Fruit fly (Drosophila melanogaster) whole organism, wandering third instar larva: ENCODE data around the gene Pfas.

ENCODE experiments used
- Abd-B ChIP-seq: fragments of >200 bp; optimal IDR thresholded peaks from 2 replicates; lab custom pipeline; 2017; ENCODE audit warnings: missing biosample characterization, missing genetic modification characterization
- CG32264 ChIP-seq: fragments of 200-800 bp; sonication (Bioruptor generic); optimal IDR thresholded peaks from 2 replicates; lab custom pipeline; 2016; ENCODE audit warnings: missing biosample characterization, missing genetic modification characterization
- CG9705 ChIP-seq: fragments of 200-800 bp; sonication (Bioruptor generic); optimal IDR thresholded peaks from 2 replicates; lab custom pipeline; 2018; ENCODE audit warnings: missing biosample characterization, mild to moderate bottlenecking, missing genetic modification characterization
- CrebA ChIP-seq: fragments of 200-800 bp; sonication (Bioruptor generic); optimal IDR thresholded peaks from 2 replicates; lab custom pipeline; 2016; ENCODE audit warnings: missing biosample characterization, mild to moderate bottlenecking, missing genetic modification characterization, borderline replicate concordance
- Dfd ChIP-seq: fragments of >200 bp; optimal IDR thresholded peaks from 2 replicates; lab custom pipeline; 2017; ENCODE audit warnings: missing biosample characterization, missing genetic modification characterization
- Dif ChIP-seq: fragments of 200-275, 200-300 bp; sonication (Bioruptor generic); optimal IDR thresholded peaks from 2 replicates; lab custom pipeline; 2018; ENCODE audit warnings: missing biosample characterization, missing genetic modification characterization; ENCODE audit not compliant: partially characterized antibody
- HLH106 ChIP-seq: fragments of 200-800 bp; optimal IDR thresholded peaks from 3 replicates; lab custom pipeline; 2019; ENCODE audit warnings: missing biosample characterization, mild to moderate bottlenecking, missing genetic modification characterization, moderate library complexity
- Hnf4 ChIP-seq: fragments of 200-800 bp; sonication (Bioruptor generic); optimal IDR thresholded peaks from 2 replicates; lab custom pipeline; 2016; ENCODE audit warnings: missing biosample characterization, mild to moderate bottlenecking, missing genetic modification characterization
- Hr78 ChIP-seq: fragments of >200 bp; optimal IDR thresholded peaks from 2 replicates; lab custom pipeline; 2017; ENCODE audit warnings: missing biosample characterization, missing genetic modification characterization
- Hr83 ChIP-seq: fragments of 200-300 bp; sonication (Bioruptor generic); optimal IDR thresholded peaks from 2 replicates; lab custom pipeline; 2016; ENCODE audit warnings: missing biosample characterization, mild to moderate bottlenecking, missing genetic modification characterization, moderate library complexity; ENCODE audit not compliant: poor library complexity, severe bottlenecking
- Jra ChIP-seq: sonication (Bioruptor generic); optimal IDR thresholded peaks from 2 replicates; lab custom pipeline; 2016; ENCODE audit warnings: missing biosample characterization, missing genetic modification characterization
- Mio ChIP-seq: sonication (Bioruptor generic); optimal IDR thresholded peaks from 2 replicates; lab custom pipeline; 2016; ENCODE audit warnings: missing biosample characterization, missing genetic modification characterization
- Myc ChIP-seq: fragments of >200 bp; optimal IDR thresholded peaks from 2 replicates; lab custom pipeline; 2017
- N ChIP-seq: fragments of >200 bp; optimal IDR thresholded peaks from 2 replicates; lab custom pipeline; 2018; ENCODE audit warnings: missing biosample characterization, missing external identifiers, missing genetic modification characterization
- OdsH ChIP-seq: fragments of 200-800 bp; sonication (Bioruptor generic); optimal IDR thresholded peaks from 2 replicates; lab custom pipeline; 2016; ENCODE audit warnings: missing biosample characterization, mild to moderate bottlenecking, missing genetic modification characterization
- Rel ChIP-seq, 2 experiments: fragments of 200-800 bp; sonication (Bioruptor generic) in 1 of 2; optimal IDR thresholded peaks; 2 replicates in 1 of 2; 3 replicates in 1 of 2; lab custom pipeline; 2016 to 2019; ENCODE audit warnings: mild to moderate bottlenecking in 2 of 2, missing biosample characterization in 2 of 2, missing genetic modification characterization in 2 of 2, moderate library complexity in 1 of 2
- Sp1 ChIP-seq: fragments of 200-800 bp; sonication (Bioruptor generic); optimal IDR thresholded peaks from 3 replicates; lab custom pipeline; 2019; ENCODE audit warnings: missing biosample characterization, mild to moderate bottlenecking, missing genetic modification characterization, moderate library complexity
- Vsx2 ChIP-seq: fragments of 200-300, 225-300 bp; sonication (Bioruptor generic); optimal IDR thresholded peaks from 2 replicates; lab custom pipeline; 2018; ENCODE audit warnings: missing biosample characterization, missing genetic modification characterization; ENCODE audit not compliant: partially characterized antibody
- br ChIP-seq: fragments of 200-800 bp; sonication (Bioruptor generic); optimal IDR thresholded peaks from 2 replicates; lab custom pipeline; 2016; ENCODE audit warnings: missing biosample characterization, missing genetic modification characterization
- brk ChIP-seq: fragments of 200-800 bp; sonication (Bioruptor generic); optimal IDR thresholded peaks from 2 replicates; lab custom pipeline; 2016; ENCODE audit warnings: missing biosample characterization, mild to moderate bottlenecking, missing genetic modification characterization
- dl ChIP-seq, 2 experiments: fragments of 175-275, 200-275 bp in 1 of 2; fragments of 200-275 bp in 1 of 2; sonication (Bioruptor generic); optimal IDR thresholded peaks; lab custom pipeline; 2018; ENCODE audit warnings: mild to moderate bottlenecking in 2 of 2, missing biosample characterization in 2 of 2, missing genetic modification characterization in 2 of 2, moderate library complexity in 2 of 2; ENCODE audit not compliant: partially characterized antibody in 2 of 2, insufficient read depth in 1 of 2
- dmrt93B ChIP-seq: fragments of 200-800 bp; sonication (Bioruptor generic); optimal IDR thresholded peaks from 2 replicates; lab custom pipeline; 2018; ENCODE audit warnings: missing biosample characterization, mild to moderate bottlenecking, missing genetic modification characterization
- ey ChIP-seq: fragments of 200-800 bp; sonication (Bioruptor generic); optimal IDR thresholded peaks from 2 replicates; lab custom pipeline; 2016; ENCODE audit warnings: missing biosample characterization, missing genetic modification characterization
- foxo ChIP-seq, 2 experiments: fragments of 200-800 bp; sonication (Bioruptor generic); optimal IDR thresholded peaks; 2 replicates in 1 of 2; 3 replicates in 1 of 2; lab custom pipeline; 2016 to 2017; ENCODE audit warnings: missing biosample characterization in 2 of 2, missing genetic modification characterization in 2 of 2
- fru ChIP-seq: fragments of 200-800 bp; sonication (Bioruptor generic); optimal IDR thresholded peaks from 3 replicates; lab custom pipeline; 2016; ENCODE audit warnings: missing biosample characterization, mild to moderate bottlenecking, missing genetic modification characterization
- h ChIP-seq: fragments of 200-800 bp; sonication (Bioruptor generic); optimal IDR thresholded peaks from 3 replicates; lab custom pipeline; 2016; ENCODE audit warnings: missing biosample characterization, mild to moderate bottlenecking, missing genetic modification characterization
- jim ChIP-seq: fragments of 175-275, 200-325 bp; sonication (Bioruptor generic); optimal IDR thresholded peaks from 2 replicates; lab custom pipeline; 2016; ENCODE audit warnings: missing biosample characterization, mild to moderate bottlenecking, missing genetic modification characterization
- lola ChIP-seq: fragments of >200 bp; optimal IDR thresholded peaks from 2 replicates; lab custom pipeline; 2017; ENCODE audit warnings: missing biosample characterization, missing genetic modification characterization
- pan ChIP-seq: fragments of >200 bp; optimal IDR thresholded peaks from 2 replicates; lab custom pipeline; 2017
- psq ChIP-seq: fragments of 200-800 bp; sonication (Bioruptor generic); optimal IDR thresholded peaks from 3 replicates; lab custom pipeline; 2017; ENCODE audit warnings: missing biosample characterization, mild to moderate bottlenecking, missing genetic modification characterization, moderate library complexity
- rgr ChIP-seq: fragments of 200-800 bp; sonication (Bioruptor generic); optimal IDR thresholded peaks from 3 replicates; lab custom pipeline; 2016; ENCODE audit warnings: missing biosample characterization, mild to moderate bottlenecking, missing genetic modification characterization
- sage ChIP-seq: fragments of 200-800 bp; sonication (Bioruptor generic); optimal IDR thresholded peaks from 2 replicates; lab custom pipeline; 2016; ENCODE audit warnings: missing biosample characterization, mild to moderate bottlenecking, missing genetic modification characterization
- sv ChIP-seq: fragments of 200-800 bp; sonication (Bioruptor generic); optimal IDR thresholded peaks from 3 replicates; lab custom pipeline; 2016; ENCODE audit warnings: missing biosample characterization, missing genetic modification characterization
- tai ChIP-seq: sonication (Bioruptor generic); optimal IDR thresholded peaks from 2 replicates; lab custom pipeline; 2016; ENCODE audit warnings: missing biosample characterization, missing genetic modification characterization
- usp ChIP-seq: fragments of >200 bp; optimal IDR thresholded peaks from 2 replicates; lab custom pipeline; 2017; ENCODE audit warnings: missing biosample characterization, missing genetic modification characterization
- woc ChIP-seq: sonication (Bioruptor generic); optimal IDR thresholded peaks from 2 replicates; lab custom pipeline; 2016; ENCODE audit warnings: missing biosample characterization, mild to moderate bottlenecking, missing genetic modification characterization

Gene Pfas

dm6 chr2L:6045972-6046718 is at the start of gene Pfas:
Pfas (minus strand) TSS chr2L:6046050.
- TF ChIP-seq dmrt93B (GFP tag; lab: Kevin White, UChicago) (no peak), CrebA (GFP tag; lab: Kevin White, UChicago) (no peak), Sp1 (GFP tag; lab: Kevin White, UChicago) (peak; percentile 70), Dfd (GFP tag; lab: Kevin White, UChicago) (no peak), pan (lab: Kevin White, UChicago) (no peak), psq (GFP tag; lab: Kevin White, UChicago) (peak; percentile 57), N (GFP tag; lab: Kevin White, UChicago) (no peak), CG9705 (peak; percentile 54), Hnf4 (no peak), lola (no peak), Mio (GFP tag; lab: Kevin White, UChicago) (no peak), fru (GFP tag; lab: Kevin White, UChicago) (peak; percentile 80), Jra (GFP tag; lab: Kevin White, UChicago) (no peak), jim (GFP tag; lab: Kevin White, UChicago) (no peak), Hr83 (GFP tag; lab: Kevin White, UChicago) (no peak), brk (GFP tag; lab: Kevin White, UChicago) (no peak), sage (no peak), OdsH (GFP tag; lab: Kevin White, UChicago) (peak; percentile 65), dl (GFP tag; optimal IDR thresholded peaks at IDR 0.05; lab: Kevin White, UChicago; ENCODE audit: insufficient read depth in 1 of 2, partially characterized antibody in 2 of 2) (no peak), CG32264 (GFP tag; lab: Kevin White, UChicago) (peak; percentile 52), rgr (GFP tag; lab: Kevin White, UChicago) (peak; percentile 68), Abd-B (GFP tag; lab: Kevin White, UChicago) (no peak), Rel (GFP tag; optimal IDR thresholded peaks at IDR 0.05; lab: Kevin White, UChicago) (no peak), Rel (tag; optimal IDR thresholded peaks at IDR 0.05; lab: Kevin White, UChicago) (peak; percentile 88), h (GFP tag; lab: Kevin White, UChicago) (peak; percentile 76), foxo (GFP tag; optimal IDR thresholded peaks at IDR 0.05; lab: Kevin White, UChicago) (peak in 1 of 2 experiments; percentile 74), ey (GFP tag; lab: Kevin White, UChicago) (peak; percentile 66), Hr78 (GFP tag; lab: Kevin White, UChicago) (no peak), HLH106 (tag; lab: Kevin White, UChicago) (peak; percentile 66), woc (peak; percentile 54), Dif (GFP tag; lab: Kevin White, UChicago) (no peak), Myc (lab: Kevin White, UChicago) (peak; percentile 83), sv (GFP tag; lab: Kevin White, UChicago) (peak; percentile 19), br (GFP tag; lab: Kevin White, UChicago) (peak; percentile 82)

dm6 chr2L:6092300-6092699 is 46.5 kb upstream of the Pfas start:
- TF ChIP-seq lola, result no peak
- no peak for TF ChIP-seq Hr83 (GFP tag; lab: Kevin White, UChicago)
- no peak for TF ChIP-seq jim (GFP tag; lab: Kevin White, UChicago)
- TF ChIP-seq dmrt93B (GFP tag; lab: Kevin White, UChicago), result no peak
- TF ChIP-seq ey (GFP tag; lab: Kevin White, UChicago), result no peak
- no peak for TF ChIP-seq sage
- no peak for TF ChIP-seq foxo (GFP tag; optimal IDR thresholded peaks at IDR 0.05; lab: Kevin White, UChicago)
- no peak for TF ChIP-seq br (GFP tag; lab: Kevin White, UChicago)
- no peak for TF ChIP-seq usp (GFP tag; lab: Kevin White, UChicago)
- TF ChIP-seq Hr78 (GFP tag; lab: Kevin White, UChicago), result no peak
- no peak for TF ChIP-seq Vsx2 (GFP tag; lab: Kevin White, UChicago)
- TF ChIP-seq fru (GFP tag; lab: Kevin White, UChicago), result no peak
- no peak for TF ChIP-seq h (GFP tag; lab: Kevin White, UChicago)
- TF ChIP-seq CG9705, result no peak
- TF ChIP-seq Jra (GFP tag; lab: Kevin White, UChicago), result no peak
- no peak for TF ChIP-seq brk (GFP tag; lab: Kevin White, UChicago)
- no peak for TF ChIP-seq tai (GFP tag; lab: Kevin White, UChicago)
- TF ChIP-seq Hnf4, result no peak
- TF ChIP-seq Mio (GFP tag; lab: Kevin White, UChicago), result no peak
- TF ChIP-seq dl (GFP tag; optimal IDR thresholded peaks at IDR 0.05; lab: Kevin White, UChicago; ENCODE audit: insufficient read depth in 1 of 2, partially characterized antibody in 2 of 2), result no peak
